Worm (Caenorhabditis elegans): ENCODE measurements around the gene tmem-131.

tmem-131 gene

DNA sequence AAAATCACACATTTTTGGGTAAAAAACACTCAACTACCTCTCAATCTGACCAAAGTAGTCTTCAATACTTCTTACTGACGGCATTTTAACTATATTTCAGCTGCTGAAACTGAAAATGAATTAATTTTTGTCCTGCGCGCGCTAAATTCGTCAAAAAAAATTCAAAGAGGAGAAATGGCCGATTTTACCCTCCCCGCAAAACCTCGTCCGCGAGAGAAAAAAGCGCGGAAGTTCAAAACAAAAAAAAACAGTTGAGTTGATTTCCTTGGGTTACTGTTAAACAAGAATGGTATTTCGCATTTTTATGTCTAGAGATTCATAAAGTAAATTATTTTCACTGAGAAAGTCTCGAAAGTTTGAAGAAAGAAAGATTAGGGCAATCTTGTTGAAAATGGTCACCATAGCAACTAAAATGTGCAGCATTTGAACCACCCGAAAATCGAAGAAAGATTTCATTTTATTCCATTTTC lies 11.1 kb downstream of the tmem-131 start, which contains the start of the genes C27F2.10 and wdr-60 (continued):
- TF ChIP-seq C04F5.9 (tag; optimal IDR thresholded peaks at IDR 0.05) (no peak), tlp-1 (tag; optimal IDR thresholded peaks at IDR 0.05) (no peak), dsc-1 (tag; optimal IDR thresholded peaks at IDR 0.05) (peak; percentile 17), lin-39 (tag; optimal IDR thresholded peaks at IDR 0.05) (no peak), dpl-1 (GFP tag; optimal IDR thresholded peaks at IDR 0.05) (peak; percentile 75 to 89 (median 86)), pag-3 (tag; optimal IDR thresholded peaks at IDR 0.05; ENCODE audit: borderline replicate concordance, insufficient read depth) (no peak), zip-4 (GFP tag; optimal IDR thresholded peaks at IDR 0.05) (no peak), nhr-90 (tag; optimal IDR thresholded peaks at IDR 0.05; ENCODE audit: poor library complexity) (no peak), lin-15B (tag; optimal IDR thresholded peaks at IDR 0.05) (peak; percentile 34), ceh-88 (GFP tag; IDR thresholded peaks at IDR 0.05) (no peak), nhr-19 (GFP tag; conservative IDR thresholded peaks at IDR 0.05) (no peak), hlh-4 (tag; optimal IDR thresholded peaks at IDR 0.05) (no peak), blmp-1 (tag; optimal IDR thresholded peaks at IDR 0.05) (peak; percentile 51), lsy-2 (tag; optimal IDR thresholded peaks at IDR 0.05) (peak; percentile 8 to 59), egl-27 (tag; optimal IDR thresholded peaks at IDR 0.05) (no peak), mep-1 (tag; optimal IDR thresholded peaks at IDR 0.05) (no peak), aha-1 (tag; optimal IDR thresholded peaks at IDR 0.05) (no peak), ztf-11 (tag; optimal IDR thresholded peaks at IDR 0.05) (no peak), isw-1 (GFP tag; IDR thresholded peaks at IDR 0.05) (0 out of 2 replicates have a peak, but pooled peaks have one; percentile 1), ceh-82 (tag; optimal IDR thresholded peaks at IDR 0.05) (peak in 1 of 3 experiments; percentile 16), snpc-4 (tag; optimal IDR thresholded peaks at IDR 0.05) (no peak), pax-3 (tag; optimal IDR thresholded peaks at IDR 0.05) (no peak), snu-23 (GFP tag; optimal IDR thresholded peaks at IDR 0.05) (peak; percentile 10), efl-3 (GFP tag; optimal IDR thresholded peaks at IDR 0.05) (no peak), nhr-85 (tag) (peak; percentile 71), ama-1 (optimal IDR thresholded peaks at IDR 0.05) (no peak), C16A3.4 (tag; optimal IDR thresholded peaks at IDR 0.05) (peak; percentile 10), vab-15 (tag; optimal IDR thresholded peaks at IDR 0.05) (no peak), mef-2 (tag; optimal IDR thresholded peaks at IDR 0.05) (no peak), fkh-8 (tag; optimal IDR thresholded peaks at IDR 0.05) (peak; percentile 24), irx-1 (tag; optimal IDR thresholded peaks at IDR 0.05) (no peak), pqm-1 (tag; optimal IDR thresholded peaks at IDR 0.05) (no peak), mab-9 (GFP tag; IDR thresholded peaks at IDR 0.05) (no peak), mdl-1 (tag; optimal IDR thresholded peaks at IDR 0.05) (no peak), Y116A8C.19 (tag; optimal IDR thresholded peaks at IDR 0.05; ENCODE audit: borderline replicate concordance) (no peak), nhr-11 (tag; optimal IDR thresholded peaks at IDR 0.05) (no peak), unc-30 (tag; optimal IDR thresholded peaks at IDR 0.05) (no peak), grh-1 (GFP tag; IDR thresholded peaks at IDR 0.05) (no peak), rnt-1 (tag; optimal IDR thresholded peaks at IDR 0.05) (peak; percentile 88), nhr-20 (tag; optimal IDR thresholded peaks at IDR 0.05) (no peak), nhr-84 (tag; optimal IDR thresholded peaks at IDR 0.05) (no peak), zag-1 (tag; optimal IDR thresholded peaks at IDR 0.05) (no peak), skn-1 (tag; optimal IDR thresholded peaks at IDR 0.05) (no peak), tbx-2 (tag; optimal IDR thresholded peaks at IDR 0.05) (peak; percentile 57), ces-1 (GFP tag; optimal IDR thresholded peaks at IDR 0.05) (no peak), nhr-47 (tag; optimal IDR thresholded peaks at IDR 0.05) (peak; percentile 57), lin-14 (GFP tag; optimal IDR thresholded peaks at IDR 0.05) (no peak), elt-2 (tag; optimal IDR thresholded peaks at IDR 0.05) (no peak), unc-98 (GFP tag; IDR thresholded peaks at IDR 0.05) (no peak), ceh-90 (tag; optimal IDR thresholded peaks at IDR 0.05) (peak; percentile 61), nhr-28 (tag; optimal IDR thresholded peaks at IDR 0.05) (no peak), unc-62 (GFP tag; optimal IDR thresholded peaks at IDR 0.05) (no peak), jun-1 (tag; optimal IDR thresholded peaks at IDR 0.05) (no peak), sup-37 (GFP tag; optimal IDR thresholded peaks at IDR 0.05) (no peak)
